Worm (Caenorhabditis elegans): ENCODE results near the gene bcas-2.

DNA sequence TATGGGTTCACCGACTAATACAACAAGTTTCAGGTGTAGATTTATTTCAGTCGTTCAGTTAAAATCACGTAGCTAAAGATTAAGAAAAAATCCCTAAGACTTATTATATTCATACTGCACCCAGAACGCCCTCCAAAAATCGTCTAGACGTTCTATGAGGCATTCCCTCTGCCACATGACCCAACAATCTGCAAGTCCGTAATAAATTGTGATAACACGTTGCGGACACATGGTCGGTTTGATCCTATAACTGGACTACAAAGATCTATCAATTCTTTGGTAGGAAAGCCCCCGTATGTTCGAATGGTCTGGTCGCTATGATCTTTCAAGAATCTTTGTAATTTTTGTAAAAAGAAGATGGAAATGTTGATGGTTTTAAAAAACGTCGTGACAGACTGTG, 29.7 kb downstream of the bcas-2 start:
- TF ChIP-seq mml-1 (tag; optimal IDR thresholded peaks at IDR 0.05) (no peak), fos-1 (tag; optimal IDR thresholded peaks at IDR 0.05) (no peak), aly-2 (tag; optimal IDR thresholded peaks at IDR 0.05) (no peak), snpc-4 (tag; optimal IDR thresholded peaks at IDR 0.05) (no peak), unc-62 (GFP tag; optimal IDR thresholded peaks at IDR 0.05) (no peak), ama-1 (optimal IDR thresholded peaks at IDR 0.05) (no peak), ztf-11 (tag; optimal IDR thresholded peaks at IDR 0.05) (no peak), ceh-9 (tag; optimal IDR thresholded peaks at IDR 0.05) (no peak), nhr-76 (tag; optimal IDR thresholded peaks at IDR 0.05) (no peak), pqm-1 (tag; optimal IDR thresholded peaks at IDR 0.05) (no peak), unc-39 (tag; optimal IDR thresholded peaks at IDR 0.05) (no peak), nhr-11 (tag; optimal IDR thresholded peaks at IDR 0.05) (no peak), nhr-77 (tag; optimal IDR thresholded peaks at IDR 0.05) (no peak)
